Fruit fly (Drosophila melanogaster) whole organism: ENCODE data around the gene Cnep1r2.

Experiments
- CG8478 ChIP-seq: fragments of >200 bp; optimal IDR thresholded peaks from 2 replicates; lab custom pipeline; 2018; ENCODE audit warnings: inconsistent platforms
- Dll ChIP-seq: fragments of >200 bp; optimal IDR thresholded peaks from 2 replicates; lab custom pipeline; 2017
- psq ChIP-seq: fragments of >200 bp; optimal IDR thresholded peaks from 2 replicates; lab custom pipeline; 2017
- usp ChIP-seq: fragments of >200 bp; optimal IDR thresholded peaks from 2 replicates; lab custom pipeline; 2017; ENCODE audit warnings: missing biosample characterization, missing genetic modification characterization, mixed read lengths

dm6 chr3L:10629969-10630368 lies 8.0 kb upstream of the Cnep1r2 start, which contains the start of gene CG42536:
- TF ChIP-seq Dll (lab: Kevin White, UChicago) (no peak), psq (no peak), usp (no peak), CG8478 (no peak)
